Worm (Caenorhabditis elegans): Measurements from ENCODE around the gene F10G7.5.

DNA sequence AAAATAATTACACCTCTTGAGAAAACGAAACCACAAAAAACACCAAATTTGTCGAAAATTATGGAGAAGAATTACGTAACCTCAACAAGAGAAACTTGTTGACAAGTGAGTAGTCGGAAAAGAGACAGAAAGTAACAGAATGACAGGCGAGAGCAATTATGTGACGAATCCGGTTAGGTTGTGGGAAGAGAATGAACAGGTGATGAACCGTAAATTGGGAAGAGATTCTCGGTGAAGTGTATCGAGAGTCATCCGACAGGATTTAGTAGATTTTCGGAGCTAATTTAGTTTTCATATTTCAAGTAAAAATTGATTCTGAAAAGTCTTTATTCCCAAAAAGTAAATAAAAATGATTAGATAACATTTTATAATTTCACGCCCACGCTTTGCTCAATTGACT is 11.8 kb upstream of the F10G7.5 start, which contains the start of gene T05A7.7:
- TF ChIP-seq pes-1 (GFP tag; IDR thresholded peaks at IDR 0.05) (no peak), aly-1 (tag; optimal IDR thresholded peaks at IDR 0.05) (no peak), ets-7 (tag; optimal IDR thresholded peaks at IDR 0.05) (no peak), ama-1 (optimal IDR thresholded peaks at IDR 0.05) (no peak), tbx-37 (GFP tag; conservative IDR thresholded peaks at IDR 0.05) (no peak), hmbx-1 (tag; optimal IDR thresholded peaks at IDR 0.05) (no peak), ceh-36 (tag; optimal IDR thresholded peaks at IDR 0.05) (no peak), ceh-13 (GFP tag; optimal IDR thresholded peaks at IDR 0.05) (no peak), hmg-4 (GFP tag; optimal IDR thresholded peaks at IDR 0.05) (no peak), F13C5.2 (tag; optimal IDR thresholded peaks at IDR 0.05) (no peak), flt-1 (GFP tag; IDR thresholded peaks at IDR 0.05) (no peak), tbx-11 (GFP tag; IDR thresholded peaks at IDR 0.05) (no peak)
